Fruit fly (Drosophila melanogaster): ENCODE results near the gene CG12693.

The CG12693 gene

dm6 chrX:4323911-4324368 is 5.3 kb downstream of the CG12693 start (continued):
- peak; percentile 20 for TF ChIP-seq CG7786 (GFP tag; optimal IDR thresholded peaks at IDR 0.05)
- no peak for TF ChIP-seq dati (GFP tag; IDR thresholded peaks at IDR 0.05)
- TF ChIP-seq Hmx (GFP tag; optimal IDR thresholded peaks at IDR 0.05), result peak; percentile 19

dm6 chrX:4322234-4323210 is 6.7 kb downstream of the CG12693 start, which contains the start of gene norpA:
Gene norpA (plus strand): TSS chrX:4322626.
- TF ChIP-seq otp (GFP tag; IDR thresholded peaks at IDR 0.05) (no peak), Myb (GFP tag; optimal IDR thresholded peaks at IDR 0.05) (peak; percentile 15), pan (optimal IDR thresholded peaks at IDR 0.05) (no peak), pan (GFP tag; optimal IDR thresholded peaks at IDR 0.05 in 1 of 2, IDR thresholded peaks at IDR 0.05 in 1 of 2) (no peak), pum (GFP tag; optimal IDR thresholded peaks at IDR 0.05) (peak; percentile 34), ranshi (GFP tag; IDR thresholded peaks at IDR 0.05) (no peak), tio (GFP tag; optimal IDR thresholded peaks at IDR 0.05) (no peak), Hr39 (optimal IDR thresholded peaks at IDR 0.05) (no peak), chif (GFP tag; optimal IDR thresholded peaks at IDR 0.05) (peak; percentile 3 to 5), nerfin-1 (tag; optimal IDR thresholded peaks at IDR 0.05) (no peak), Pdp1 (GFP tag; optimal IDR thresholded peaks at IDR 0.05) (no peak), schlank (tag; optimal IDR thresholded peaks at IDR 0.05) (no peak), Hr78 (GFP tag; optimal IDR thresholded peaks at IDR 0.05) (no peak), CG17359 (tag; optimal IDR thresholded peaks at IDR 0.05) (peak; percentile 19), danr (GFP tag; IDR thresholded peaks at IDR 0.05) (no peak), CG3065 (GFP tag; optimal IDR thresholded peaks at IDR 0.05) (no peak), CG1603 (tag; optimal IDR thresholded peaks at IDR 0.05) (peak; percentile 46), eyg (GFP tag; optimal IDR thresholded peaks at IDR 0.05) (no peak), Sry-δ (GFP tag; optimal IDR thresholded peaks at IDR 0.05) (peak; percentile 89), CG12942 (GFP tag; optimal IDR thresholded peaks at IDR 0.05) (no peak), CG1233 (GFP tag; optimal IDR thresholded peaks at IDR 0.05) (no peak), cato (GFP tag; optimal IDR thresholded peaks at IDR 0.05; ENCODE audit: borderline replicate concordance) (no peak), odd (GFP tag; optimal IDR thresholded peaks at IDR 0.05) (no peak), CG14965 (GFP tag; optimal IDR thresholded peaks at IDR 0.05; ENCODE audit: borderline replicate concordance) (no peak), ERR (GFP tag; optimal IDR thresholded peaks at IDR 0.05) (peak; percentile 19), Asciz (GFP tag; optimal IDR thresholded peaks at IDR 0.05) (no peak), HmgZ (tag; optimal IDR thresholded peaks at IDR 0.05) (peak; percentile 9), CG12219 (GFP tag; optimal IDR thresholded peaks at IDR 0.05) (no peak), CG10274 (GFP tag; optimal IDR thresholded peaks at IDR 0.05) (no peak), CG13287 (GFP tag; IDR thresholded peaks at IDR 0.05; ENCODE audit: partially characterized antibody) (peak; percentile 92), CG11085 (GFP tag; IDR thresholded peaks at IDR 0.05) (no peak), Nf-YB (GFP tag; optimal IDR thresholded peaks at IDR 0.05) (no peak), CG17385 (GFP tag; optimal IDR thresholded peaks at IDR 0.05) (peak; percentile 6), CG30431 (GFP tag; optimal IDR thresholded peaks at IDR 0.05) (no peak), dati (GFP tag; IDR thresholded peaks at IDR 0.05) (no peak), CG8944 (GFP tag; optimal IDR thresholded peaks at IDR 0.05) (no peak), Atf6 (GFP tag; IDR thresholded peaks at IDR 0.05) (no peak; the same call in 1 of the 2 replicates), CG6175 (GFP tag; IDR thresholded peaks at IDR 0.05) (no peak), Gsc (GFP tag; IDR thresholded peaks at IDR 0.05) (no peak), dm (GFP tag; optimal IDR thresholded peaks at IDR 0.05) (peak; percentile 64), Hmx (GFP tag; optimal IDR thresholded peaks at IDR 0.05) (no peak), lbe (GFP tag; optimal IDR thresholded peaks at IDR 0.05) (no peak), CG13424 (tag; optimal IDR thresholded peaks at IDR 0.05) (no peak), shn (GFP tag; optimal IDR thresholded peaks at IDR 0.05) (peak; percentile 11), ttk (GFP tag; IDR thresholded peaks at IDR 0.05) (no peak), Atf3 (GFP tag; optimal IDR thresholded peaks at IDR 0.05) (no peak)
